Worm (Caenorhabditis elegans) whole organism, L4 larva: ENCODE results near the gene che-10.

Source experiments
- ZK546.5 ChIP-seq, 2 experiments: sonication (generic microtip); optimal IDR thresholded peaks; 2 replicates each; lab custom pipeline; 2017; ENCODE audit warnings: missing biosample characterization in 2 of 2, missing genetic modification characterization in 2 of 2
- ceh-44 ChIP-seq: fragments of 200-800 bp; sonication (Bioruptor generic); IDR thresholded peaks from 2 replicates; pipeline ENCODE4 v1.3.6; 2022; ENCODE audit warnings: missing genetic modification reagents, missing genetic modification characterization, missing compliant biosample characterization
- ceh-82 ChIP-seq: sonication (generic microtip); optimal IDR thresholded peaks from 2 replicates; lab custom pipeline; 2017; ENCODE audit warnings: missing biosample characterization, missing genetic modification characterization
- fos-1 ChIP-seq: fragments of 150-350 bp; optimal IDR thresholded peaks from 2 replicates; lab custom pipeline; 2014; ENCODE audit warnings: missing biosample characterization, missing genetic modification characterization
- mdl-1 ChIP-seq, 2 experiments: fragments of 150-350 bp in 1 of 2; sonication (generic microtip) in 1 of 2; optimal IDR thresholded peaks; 2 replicates each; lab custom pipeline; 2014 to 2017; ENCODE audit warnings: missing biosample characterization in 2 of 2, missing genetic modification characterization in 2 of 2
- nhr-111 ChIP-seq: fragments of 200-800 bp; sonication (Bioruptor generic); optimal IDR thresholded peaks from 2 replicates; lab custom pipeline; 2018; ENCODE audit warnings: mild to moderate bottlenecking, missing genetic modification characterization, missing compliant biosample characterization
- pha-4 ChIP-seq, 2 experiments: fragments of 150-350 bp in 1 of 2; fragments of 200-800 bp in 1 of 2; sonication (Bioruptor generic) in 1 of 2; IDR thresholded peaks in 1 of 2; optimal IDR thresholded peaks in 1 of 2; 2 replicates each; pipeline versions ENCODE4 v1.3.6 to Lab custom; 2014 to 2022; ENCODE audit warnings: missing genetic modification characterization in 2 of 2, missing genetic modification reagents in 2 of 2, missing biosample characterization in 1 of 2, missing compliant biosample characterization in 1 of 2
- set-16 ChIP-seq: fragments of 200-800 bp; sonication (Bioruptor generic); IDR thresholded peaks from 2 replicates; pipeline ENCODE4 v1.3.6; 2022; ENCODE audit warnings: missing genetic modification reagents, missing genetic modification characterization, missing compliant biosample characterization
- snpc-4 ChIP-seq: fragments of 150-350 bp; optimal IDR thresholded peaks from 2 replicates; lab custom pipeline; 2014; ENCODE audit warnings: missing biosample characterization, missing genetic modification characterization
- spr-1 ChIP-seq: sonication (generic microtip); optimal IDR thresholded peaks from 2 replicates; lab custom pipeline; 2016; ENCODE audit warnings: mild to moderate bottlenecking, missing genetic modification characterization, missing compliant biosample characterization
- unc-130 ChIP-seq: sonication (generic microtip); optimal IDR thresholded peaks from 2 replicates; lab custom pipeline; 2016; ENCODE audit warnings: missing genetic modification reagents, missing genetic modification characterization, missing compliant biosample characterization
- ztf-11 ChIP-seq: fragments of 150-350 bp; optimal IDR thresholded peaks from 2 replicates; lab custom pipeline; 2014; ENCODE audit warnings: missing biosample characterization, missing genetic modification characterization

- TF ChIP-seq spr-1 (tag; lab: Kevin White, UChicago) (no peak), nhr-111 (no peak), fos-1 (tag; lab: Kevin White, UChicago) (no peak), ZK546.5 (tag; optimal IDR thresholded peaks at IDR 0.05; lab: Kevin White, UChicago) (no peak), snpc-4 (tag; lab: Kevin White, UChicago) (no peak), pha-4 (GFP tag; IDR thresholded peaks at IDR 0.05; lab: Robert Waterston, UW) (no peak), pha-4 (tag; optimal IDR thresholded peaks at IDR 0.05; lab: Kevin White, UChicago) (no peak), mdl-1 (tag; optimal IDR thresholded peaks at IDR 0.05; lab: Kevin White, UChicago) (no peak), set-16 (GFP tag; lab: Robert Waterston, UW) (no peak), ceh-44 (GFP tag; lab: Robert Waterston, UW) (no peak), ceh-82 (tag; lab: Kevin White, UChicago) (no peak), ztf-11 (no peak), unc-130 (GFP tag; lab: Kevin White, UChicago) (no peak)
Measured at ce11 chrII:4579920-4580474, 58.1 kb downstream of the che-10 start.
